Fruit fly (Drosophila melanogaster) whole organism, embryonic: ENCODE measurements around the gene Stat92E.

ENCODE experiments used
- Abd-B ChIP-seq: fragments of 200-800 bp; sonication (Bioruptor generic); optimal IDR thresholded peaks from 2 replicates; lab custom pipeline; 2018; ENCODE audit warnings: missing biosample characterization, mild to moderate bottlenecking, missing genetic modification characterization, moderate library complexity
- Atf6 ChIP-seq: fragments of 200-800 bp; sonication (Bioruptor generic); IDR thresholded peaks from 2 replicates; pipeline ENCODE4 v1.3.6; 2022; ENCODE audit warnings: missing biosample characterization, missing genetic modification characterization
- Bgb ChIP-seq: fragments of 200-800 bp; sonication (Bioruptor generic); IDR thresholded peaks from 2 replicates; pipeline ENCODE4 v1.3.6; 2022; ENCODE audit warnings: missing biosample characterization, missing genetic modification characterization; ENCODE audit not compliant: partially characterized antibody
- CG1024 ChIP-seq: fragments of 200-800 bp; sonication (Bioruptor generic); IDR thresholded peaks from 2 replicates; pipeline ENCODE4 v1.3.6; 2022; ENCODE audit warnings: missing biosample characterization, missing genetic modification characterization
- CG10654 ChIP-seq: fragments of 200-800 bp; sonication (Bioruptor generic); optimal IDR thresholded peaks from 2 replicates; lab custom pipeline; 2016; ENCODE audit warnings: missing biosample characterization, missing genetic modification characterization
- CG11456 ChIP-seq: fragments of 200-800 bp; sonication (Bioruptor generic); IDR thresholded peaks from 3 replicates; pipeline ENCODE4 v1.3.6; 2022; ENCODE audit warnings: missing biosample characterization, missing genetic modification characterization
- CG12219 ChIP-seq: fragments of 200-800 bp; sonication (Bioruptor generic); optimal IDR thresholded peaks from 3 replicates; lab custom pipeline; 2018; ENCODE audit warnings: missing biosample characterization, mild to moderate bottlenecking, missing genetic modification characterization
- CG14710 ChIP-seq: fragments of 200-800 bp; sonication (Bioruptor generic); optimal IDR thresholded peaks from 3 replicates; lab custom pipeline; 2019; ENCODE audit warnings: missing biosample characterization, mild to moderate bottlenecking, missing genetic modification characterization, moderate library complexity
- CG17568 ChIP-seq: fragments of 200-800 bp; sonication (Bioruptor generic); optimal IDR thresholded peaks from 2 replicates; lab custom pipeline; 2018; ENCODE audit warnings: missing biosample characterization, mild to moderate bottlenecking, missing genetic modification characterization, moderate library complexity
- CG18619 ChIP-seq: fragments of 200-800 bp; sonication (Bioruptor generic); optimal IDR thresholded peaks from 3 replicates; lab custom pipeline; 2017; ENCODE audit warnings: missing biosample characterization, mild to moderate bottlenecking, missing genetic modification characterization
- CG2202 ChIP-seq: fragments of 200-800 bp; sonication (Bioruptor generic); optimal IDR thresholded peaks from 2 replicates; lab custom pipeline; 2018; ENCODE audit warnings: missing biosample characterization, mild to moderate bottlenecking, missing genetic modification characterization
- CG2678 ChIP-seq: fragments of 200-800 bp; sonication (Bioruptor generic); optimal IDR thresholded peaks from 3 replicates; lab custom pipeline; 2019; ENCODE audit warnings: missing biosample characterization, mild to moderate bottlenecking, missing genetic modification characterization, moderate library complexity
- CG4707 ChIP-seq: fragments of 200-800 bp; sonication (Bioruptor generic); optimal IDR thresholded peaks from 2 replicates; lab custom pipeline; 2018; ENCODE audit warnings: missing biosample characterization, mild to moderate bottlenecking, missing genetic modification characterization, moderate library complexity
- CG6683 ChIP-seq: fragments of 200-800 bp; sonication (Bioruptor generic); optimal IDR thresholded peaks from 2 replicates; lab custom pipeline; 2017; ENCODE audit warnings: missing biosample characterization, mild to moderate bottlenecking, missing genetic modification characterization, missing genetic modification reagents
- CG7556 ChIP-seq: fragments of 200-800 bp; sonication (Bioruptor generic); optimal IDR thresholded peaks from 2 replicates; lab custom pipeline; 2017; ENCODE audit warnings: missing biosample characterization, mild to moderate bottlenecking, missing genetic modification characterization
- CG7786 ChIP-seq: fragments of 200-800 bp; sonication (Bioruptor generic); optimal IDR thresholded peaks from 2 replicates; lab custom pipeline; 2016; ENCODE audit warnings: missing biosample characterization, missing genetic modification characterization
- CG8290 ChIP-seq, 3 experiments: fragments of 200-800 bp; sonication (Bioruptor generic); optimal IDR thresholded peaks; 2 replicates each; lab custom pipeline; 2016 to 2019; ENCODE audit warnings: missing biosample characterization in 3 of 3, missing genetic modification characterization in 3 of 3, mild to moderate bottlenecking in 2 of 3, moderate library complexity in 1 of 3
- CG8478 ChIP-seq: fragments of >200 bp; optimal IDR thresholded peaks from 2 replicates; lab custom pipeline; 2018
- CG9609 ChIP-seq: fragments of 200-800 bp; sonication (Bioruptor generic); optimal IDR thresholded peaks from 3 replicates; lab custom pipeline; 2016; ENCODE audit warnings: missing biosample characterization, missing genetic modification characterization
- Dbx ChIP-seq: fragments of 200-800 bp; sonication (Bioruptor generic); IDR thresholded peaks from 3 replicates; pipeline ENCODE4 v1.3.6; 2022; ENCODE audit warnings: missing biosample characterization, missing genetic modification characterization
- Dp ChIP-seq: fragments of 200-800 bp; sonication (Bioruptor generic); optimal IDR thresholded peaks from 2 replicates; lab custom pipeline; 2018; ENCODE audit warnings: missing biosample characterization, mild to moderate bottlenecking, missing genetic modification characterization, moderate library complexity
- Dref ChIP-seq: fragments of 200-800 bp; sonication (Bioruptor generic); IDR thresholded peaks from 2 replicates; pipeline ENCODE4 v1.3.6; 2022; ENCODE audit warnings: missing biosample characterization, missing genetic modification characterization
- HmgD ChIP-seq: fragments of 200-800 bp; sonication (Bioruptor generic); optimal IDR thresholded peaks from 3 replicates; lab custom pipeline; 2016; ENCODE audit warnings: missing biosample characterization, missing genetic modification characterization
- Lhr ChIP-seq: fragments of 200-800 bp; sonication (Bioruptor generic); optimal IDR thresholded peaks from 3 replicates; lab custom pipeline; 2017; ENCODE audit warnings: mild to moderate bottlenecking, missing biosample characterization, missing genetic modification reagents, missing genetic modification characterization
- NC2α ChIP-seq: fragments of 200-800 bp; sonication (Bioruptor generic); optimal IDR thresholded peaks from 2 replicates; lab custom pipeline; 2016; ENCODE audit warnings: missing biosample characterization, missing genetic modification characterization
- Sry-β ChIP-seq: fragments of 200-800 bp; sonication (Bioruptor generic); optimal IDR thresholded peaks from 2 replicates; lab custom pipeline; 2018; ENCODE audit warnings: missing biosample characterization, mild to moderate bottlenecking, missing genetic modification characterization, moderate library complexity
- Xrp1 ChIP-seq: fragments of 200-800 bp; sonication (Bioruptor generic); IDR thresholded peaks from 2 replicates; pipeline ENCODE4 v1.3.6; 2022; ENCODE audit warnings: missing biosample characterization, missing genetic modification characterization
- ash1 ChIP-seq: fragments of 200-800 bp; sonication (Bioruptor generic); optimal IDR thresholded peaks from 2 replicates; lab custom pipeline; 2018; ENCODE audit warnings: missing biosample characterization, mild to moderate bottlenecking, missing genetic modification characterization
- bab2 ChIP-seq: fragments of 200-800 bp; sonication (Bioruptor generic); optimal IDR thresholded peaks from 2 replicates; lab custom pipeline; 2016; ENCODE audit warnings: missing biosample characterization, missing genetic modification characterization
- bcd ChIP-seq: fragments of 200-800 bp; sonication (Bioruptor generic); optimal IDR thresholded peaks from 2 replicates; lab custom pipeline; 2017; ENCODE audit warnings: missing biosample characterization, mild to moderate bottlenecking, missing genetic modification characterization
- caup ChIP-seq: fragments of 200-800 bp; sonication (Bioruptor generic); optimal IDR thresholded peaks from 3 replicates; lab custom pipeline; 2017; ENCODE audit warnings: missing biosample characterization, mild to moderate bottlenecking, missing genetic modification characterization, moderate library complexity; ENCODE audit not compliant: severe bottlenecking
- corto ChIP-seq: fragments of 200-800 bp; sonication (Bioruptor generic); optimal IDR thresholded peaks from 2 replicates; lab custom pipeline; 2016; ENCODE audit warnings: missing biosample characterization, mild to moderate bottlenecking, missing genetic modification characterization, moderate library complexity
- da ChIP-seq: fragments of 200-800 bp; sonication (Bioruptor generic); optimal IDR thresholded peaks from 2 replicates; lab custom pipeline; 2016; ENCODE audit warnings: missing biosample characterization, missing genetic modification characterization
- dm ChIP-seq: fragments of 200-800 bp; sonication (Bioruptor generic); optimal IDR thresholded peaks from 3 replicates; lab custom pipeline; 2016; ENCODE audit warnings: missing biosample characterization, missing genetic modification characterization
- esg ChIP-seq: fragments of 200-800 bp; sonication (Bioruptor generic); conservative IDR thresholded peaks from 2 replicates; pipeline ENCODE4 v1.3.6; 2022; ENCODE audit warnings: missing biosample characterization, missing genetic modification characterization
- gce ChIP-seq: fragments of 200-800 bp; sonication (Bioruptor generic); IDR thresholded peaks from 3 replicates; pipeline ENCODE4 v1.3.6; 2022; ENCODE audit warnings: missing biosample characterization, missing genetic modification characterization
- gt ChIP-seq: fragments of 200-800 bp; sonication (Bioruptor generic); IDR thresholded peaks from 2 replicates; pipeline ENCODE4 v1.3.6; 2022; ENCODE audit warnings: missing biosample characterization, missing genetic modification characterization
- klu ChIP-seq: fragments of 200-800 bp; sonication (Bioruptor generic); IDR thresholded peaks from 2 replicates; pipeline ENCODE4 v1.3.6; 2022; ENCODE audit warnings: missing biosample characterization, missing genetic modification characterization
- knrl ChIP-seq: fragments of 200-800 bp; sonication (Bioruptor generic); IDR thresholded peaks from 3 replicates; pipeline ENCODE4 v1.3.6; 2022; ENCODE audit warnings: missing biosample characterization, missing genetic modification characterization; ENCODE audit not compliant: partially characterized antibody
- org-1 ChIP-seq: fragments of 200-800 bp; sonication (Bioruptor generic); optimal IDR thresholded peaks from 2 replicates; lab custom pipeline; 2017; ENCODE audit warnings: missing biosample characterization, missing genetic modification characterization
- seq ChIP-seq: fragments of 200-800 bp; sonication (Bioruptor generic); IDR thresholded peaks from 2 replicates; pipeline ENCODE4 v1.3.6; 2022; ENCODE audit warnings: missing biosample characterization, missing genetic modification characterization
- sim ChIP-seq: fragments of 200-800 bp; sonication (Bioruptor generic); IDR thresholded peaks from 2 replicates; pipeline ENCODE4 v1.3.6; 2022; ENCODE audit warnings: missing biosample characterization, missing genetic modification characterization
- sqz ChIP-seq: fragments of 200-800 bp; sonication (Bioruptor generic); optimal IDR thresholded peaks from 3 replicates; lab custom pipeline; 2018; ENCODE audit warnings: missing biosample characterization, mild to moderate bottlenecking, missing genetic modification characterization
- sug ChIP-seq: fragments of 200-800 bp; optimal IDR thresholded peaks from 2 replicates; lab custom pipeline; 2019; ENCODE audit warnings: missing biosample characterization, mild to moderate bottlenecking, missing genetic modification characterization, moderate library complexity
- tll ChIP-seq, 2 experiments: fragments of 200-800 bp in 1 of 2; fragments of >200 bp in 1 of 2; sonication (Bioruptor generic) in 1 of 2; optimal IDR thresholded peaks; 2 replicates each; lab custom pipeline; 2017 to 2019; ENCODE audit warnings: missing biosample characterization in 2 of 2, missing genetic modification characterization in 2 of 2, mild to moderate bottlenecking in 1 of 2, moderate library complexity in 1 of 2
- trh ChIP-seq: fragments of 200-800 bp; sonication (Bioruptor generic); optimal IDR thresholded peaks from 2 replicates; lab custom pipeline; 2016; ENCODE audit warnings: missing biosample characterization, missing genetic modification characterization
- twi ChIP-seq: fragments of 200-800 bp; optimal IDR thresholded peaks from 2 replicates; lab custom pipeline; 2019; ENCODE audit warnings: missing biosample characterization, mild to moderate bottlenecking, missing genetic modification characterization, moderate library complexity
- vnd ChIP-seq: fragments of 200-800 bp; sonication (Bioruptor generic); IDR thresholded peaks from 3 replicates; pipeline ENCODE4 v1.3.6; 2022; ENCODE audit warnings: missing biosample characterization, missing genetic modification characterization; ENCODE audit not compliant: partially characterized antibody
- z ChIP-seq: fragments of 200-800 bp; sonication (Bioruptor generic); IDR thresholded peaks from 3 replicates; pipeline ENCODE4 v1.3.6; 2022; ENCODE audit warnings: missing biosample characterization, missing genetic modification characterization

The Stat92E gene

dm6 chr3R:20556281-20557113, 4.4 kb upstream of the Stat92E start (continued):
- no peak for TF ChIP-seq CG8290 (GFP tag; optimal IDR thresholded peaks at IDR 0.05; lab: Kevin White, UChicago)
- TF ChIP-seq CG8290 (tag; optimal IDR thresholded peaks at IDR 0.05; lab: Kevin White, UChicago), result no peak
- peak; percentile 56 for TF ChIP-seq CG18619
- TF ChIP-seq vnd (GFP tag; lab: Robert Waterston, UW), result no peak
- TF ChIP-seq twi, result no peak
- TF ChIP-seq sqz (GFP tag; lab: Kevin White, UChicago), result peak; percentile 7
- TF ChIP-seq NC2α (GFP tag; lab: Kevin White, UChicago), result no peak
- no peak for TF ChIP-seq knrl (GFP tag; lab: Robert Waterston, UW)
- TF ChIP-seq CG1024 (GFP tag; lab: Robert Waterston, UW), result peak; percentile 11; the same call in 1 of the 2 replicates
- no peak for TF ChIP-seq Sry-β
- no peak for TF ChIP-seq tll (GFP tag; optimal IDR thresholded peaks at IDR 0.05; lab: Kevin White, UChicago)
- peak; percentile 76 for TF ChIP-seq klu (GFP tag; lab: Robert Waterston, UW)
- no peak for TF ChIP-seq corto (GFP tag; lab: Kevin White, UChicago)
- TF ChIP-seq seq (GFP tag; lab: Robert Waterston, UW), result peak; percentile 65
- TF ChIP-seq trh, result no peak
- TF ChIP-seq CG8478 (lab: Kevin White, UChicago), result no peak
- TF ChIP-seq sug (tag; lab: Kevin White, UChicago), result peak; percentile 35
- no peak for TF ChIP-seq caup (GFP tag; lab: Kevin White, UChicago)
- TF ChIP-seq CG11456, result peak; percentile 74
- peak; percentile 52 for TF ChIP-seq Abd-B (GFP tag; lab: Kevin White, UChicago)
- TF ChIP-seq sim, result no peak
- TF ChIP-seq CG9609, result no peak
- TF ChIP-seq CG7786 (GFP tag; lab: Kevin White, UChicago), result no peak
- peak; percentile 70 for TF ChIP-seq bcd
- TF ChIP-seq CG4707 (GFP tag; lab: Kevin White, UChicago), result no peak
- no peak for TF ChIP-seq dm (GFP tag; lab: Kevin White, UChicago)
- no peak for TF ChIP-seq Dp (GFP tag; lab: Kevin White, UChicago)
- no peak for TF ChIP-seq ash1 (GFP tag; lab: Kevin White, UChicago)
- TF ChIP-seq gt (GFP tag; lab: Robert Waterston, UW), result 0 out of 2 replicates have a peak, but pooled peaks have one; percentile 20
- peak; percentile 18 for TF ChIP-seq CG14710
- TF ChIP-seq org-1, result peak; percentile 43
- peak; percentile 74 for TF ChIP-seq CG2678 (tag; lab: Kevin White, UChicago)
- TF ChIP-seq bab2 (GFP tag; lab: Kevin White, UChicago), result peak; percentile 53
- no peak for TF ChIP-seq HmgD
- TF ChIP-seq CG2202 (tag; lab: Kevin White, UChicago), result no peak
- TF ChIP-seq Xrp1 (GFP tag; lab: Robert Waterston, UW), result peak; percentile 45
- TF ChIP-seq CG12219 (GFP tag; lab: Kevin White, UChicago), result no peak
- TF ChIP-seq z (GFP tag; lab: Robert Waterston, UW), result no peak; the same call in 2 of the 3 replicates
- TF ChIP-seq da (GFP tag; lab: Kevin White, UChicago), result no peak
- no peak for TF ChIP-seq Dref (GFP tag; lab: Robert Waterston, UW)
- TF ChIP-seq Lhr (GFP tag; lab: Kevin White, UChicago), result no peak
- peak; percentile 76 for TF ChIP-seq esg (GFP tag; lab: Robert Waterston, UW)
- TF ChIP-seq Dbx (GFP tag; lab: Robert Waterston, UW), result peak; percentile 83
- no peak for TF ChIP-seq CG6683 (GFP tag; lab: Kevin White, UChicago)
- 0 out of 3 replicates have a peak, but pooled peaks have one; percentile 24 for TF ChIP-seq gce (GFP tag; lab: Robert Waterston, UW)
- TF ChIP-seq Bgb, result no peak
- TF ChIP-seq CG7556 (GFP tag; lab: Kevin White, UChicago), result peak; percentile 73
- no peak for TF ChIP-seq CG17568
- TF ChIP-seq Atf6 (GFP tag; lab: Robert Waterston, UW), result peak; percentile 88
- no peak for TF ChIP-seq CG10654
